Fruit fly (Drosophila melanogaster) S2 (cell line): ENCODE data around the gene CG5440.

ENCODE experiments used
- CG8478 ChIP-seq: fragments of >200 bp; optimal IDR thresholded peaks from 2 replicates; lab custom pipeline; 2018
- CTCF ChIP-seq, 2 experiments: fragments of >200 bp; optimal IDR thresholded peaks; 2 replicates each; lab custom pipeline; 2018

DNA sequence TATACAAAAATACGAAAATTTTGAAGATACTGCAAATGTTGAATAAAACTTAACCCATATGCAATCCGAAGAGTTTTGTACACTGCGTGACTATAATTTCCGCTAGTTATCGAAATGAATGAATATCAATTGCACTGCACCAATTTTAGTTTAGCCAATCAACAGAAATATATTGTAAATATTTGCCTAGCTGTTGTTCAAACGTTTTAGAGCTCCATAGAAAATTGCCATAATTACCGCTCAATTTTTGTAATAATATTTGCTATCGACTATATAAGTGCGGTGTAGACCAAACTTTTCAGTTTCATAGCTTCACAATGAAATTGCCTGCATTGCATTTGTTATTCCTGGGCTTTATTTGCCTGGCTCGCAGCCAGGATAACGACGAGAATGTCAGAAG, 5.1 kb upstream of the CG5440 start, which contains the start of gene a5:
- TF ChIP-seq CG8478 (no peak), CTCF (optimal IDR thresholded peaks at IDR 0.05; lab: Kevin White, UChicago) (no peak)
